Worm (Caenorhabditis elegans): ENCODE results near the gene dhs-31.
A peak's percentile ranks its signal among the peaks of the same experiment; 100 is the strongest.

The dhs-31 gene

ce11 chrIV:9994895-9995394 lies 45.8 kb downstream of the dhs-31 start, which contains the start of gene uba-1 (continued):
- no peak for TF ChIP-seq ztf-3 (GFP tag; optimal IDR thresholded peaks at IDR 0.05)
- peak; percentile 31 for TF ChIP-seq lin-40 (tag; optimal IDR thresholded peaks at IDR 0.05)
- TF ChIP-seq F57A8.1 (GFP tag; optimal IDR thresholded peaks at IDR 0.05), result no peak
- no peak for TF ChIP-seq F37B4.10 (GFP tag; IDR thresholded peaks at IDR 0.05)
- TF ChIP-seq xnd-1 (tag; optimal IDR thresholded peaks at IDR 0.05), result peak; percentile 75
- TF ChIP-seq tbp1 (GFP tag; optimal IDR thresholded peaks at IDR 0.05), result peak; percentile 42
- TF ChIP-seq rcor-1 (GFP tag; IDR thresholded peaks at IDR 0.05), result 0 out of 2 replicates have a peak, but pooled peaks have one; percentile 6
- peak; percentile 53 for TF ChIP-seq F49E8.2 (tag; optimal IDR thresholded peaks at IDR 0.05; ENCODE audit: insufficient read depth)
- peak; percentile 94 for TF ChIP-seq efl-1 (GFP tag; optimal IDR thresholded peaks at IDR 0.05)
- no peak for TF ChIP-seq lsy-27 (tag; optimal IDR thresholded peaks at IDR 0.05; ENCODE audit: borderline replicate concordance, insufficient read depth)
- peak; percentile 58; the same call in 1 of the 2 replicates for TF ChIP-seq mcd-1 (GFP tag; IDR thresholded peaks at IDR 0.05)
- TF ChIP-seq lin-26 (GFP tag; IDR thresholded peaks at IDR 0.05), result peak; percentile 11; the same call in 1 of the 2 replicates
- peak; percentile 42 for TF ChIP-seq snpc-3.4 (tag; optimal IDR thresholded peaks at IDR 0.05)
- TF ChIP-seq B0035.1 (tag; optimal IDR thresholded peaks at IDR 0.05), result no peak
- peak; percentile 7 for TF ChIP-seq nhr-80 (tag; optimal IDR thresholded peaks at IDR 0.05)
- peak; percentile 94 for TF ChIP-seq B0336.3 (GFP tag; IDR thresholded peaks at IDR 0.05)
- TF ChIP-seq hrde-1 (tag; optimal IDR thresholded peaks at IDR 0.05; ENCODE audit: borderline replicate concordance), result peak; percentile 36
- no peak for TF ChIP-seq nhr-120 (GFP tag; IDR thresholded peaks at IDR 0.05)
- no peak for TF ChIP-seq ceh-40 (GFP tag; IDR thresholded peaks at IDR 0.05)
- peak; percentile 13 to 77 (median 48) for TF ChIP-seq lin-35 (GFP tag; optimal IDR thresholded peaks at IDR 0.05)
- no peak for TF ChIP-seq ztf-28 (GFP tag; IDR thresholded peaks at IDR 0.05)
- peak; percentile 76 for TF ChIP-seq dox-1 (GFP tag; IDR thresholded peaks at IDR 0.05)
- TF ChIP-seq snpc-4 (GFP tag; optimal IDR thresholded peaks at IDR 0.05), result no peak
- TF ChIP-seq snpc-4 (tag; optimal IDR thresholded peaks at IDR 0.05), result peak; percentile 6 to 50 (median 40)
- TF ChIP-seq tlf-1 (GFP tag; optimal IDR thresholded peaks at IDR 0.05), result peak; percentile 87
- TF ChIP-seq attf-5 (GFP tag; optimal IDR thresholded peaks at IDR 0.05), result peak; percentile 45
- peak; percentile 31 for TF ChIP-seq ztf-22 (GFP tag; optimal IDR thresholded peaks at IDR 0.05)
- TF ChIP-seq F33H1.4 (GFP tag; IDR thresholded peaks at IDR 0.05), result peak; percentile 67
- no peak for TF ChIP-seq ama-1 (optimal IDR thresholded peaks at IDR 0.05)
- peak; percentile 28 to 37 for TF ChIP-seq ama-1 (GFP tag; optimal IDR thresholded peaks at IDR 0.05)
- TF ChIP-seq him-1 (tag; optimal IDR thresholded peaks at IDR 0.05), result no peak
- no peak for TF ChIP-seq dpff-1 (tag; optimal IDR thresholded peaks at IDR 0.05)
- peak; percentile 79 for TF ChIP-seq dpl-1 (GFP tag; optimal IDR thresholded peaks at IDR 0.05)
- TF ChIP-seq ceh-91 (GFP tag; IDR thresholded peaks at IDR 0.05), result peak; percentile 73; the same call in 1 of the 2 replicates
- peak; percentile 55 for TF ChIP-seq unc-130 (GFP tag; optimal IDR thresholded peaks at IDR 0.05)
- TF ChIP-seq hmg-1.2 (GFP tag; IDR thresholded peaks at IDR 0.05), result peak; percentile 53
- peak; percentile 14 for TF ChIP-seq snpc-1.3 (tag; optimal IDR thresholded peaks at IDR 0.05; ENCODE audit: insufficient read depth)
- TF ChIP-seq chd-7 (tag; optimal IDR thresholded peaks at IDR 0.05), result peak; percentile 35

Measured in whole organism, young adult.